Worm (Caenorhabditis elegans): Measurements from ENCODE around the gene C17A2.2.

Gene C17A2.2

DNA sequence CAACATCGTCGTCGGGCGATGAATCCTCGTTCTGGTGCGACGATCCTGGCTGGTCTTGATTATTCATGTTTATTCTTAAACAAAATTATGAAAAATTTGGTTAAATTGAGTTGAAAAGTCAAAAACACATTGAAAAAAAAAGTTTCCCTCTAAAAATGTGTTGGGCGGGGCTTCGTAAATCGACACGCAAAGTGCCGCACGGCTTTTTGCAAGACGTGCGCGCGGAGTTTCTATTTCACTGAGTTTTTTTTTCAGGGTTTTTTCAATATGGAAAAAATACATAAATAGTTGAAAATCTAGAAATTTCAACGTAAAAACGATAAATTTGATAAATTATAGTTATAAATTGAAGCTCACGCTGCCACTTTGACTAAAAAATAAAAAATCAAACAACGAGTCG lies 38.0 kb upstream of the C17A2.2 start, which contains the start of gene F54D10.5 (continued):
- TF ChIP-seq F55B11.4 (tag; optimal IDR thresholded peaks at IDR 0.05; ENCODE audit: borderline replicate concordance, insufficient read depth) (no peak), mcd-1 (GFP tag; IDR thresholded peaks at IDR 0.05) (peak; percentile 73), efl-1 (GFP tag; optimal IDR thresholded peaks at IDR 0.05) (peak; percentile 43), F33H1.4 (GFP tag; IDR thresholded peaks at IDR 0.05) (peak; percentile 22; the same call in 1 of the 2 replicates), let-607 (tag; optimal IDR thresholded peaks at IDR 0.05) (peak in 1 of 2 experiments; percentile 11), snpc-3.4 (tag; optimal IDR thresholded peaks at IDR 0.05) (peak; percentile 25), tbp1 (GFP tag; optimal IDR thresholded peaks at IDR 0.05) (peak; percentile 14), madf-8 (GFP tag; conservative IDR thresholded peaks at IDR 0.05) (no peak), D2030.7 (GFP tag; IDR thresholded peaks at IDR 0.05) (0 out of 2 replicates have a peak, but pooled peaks have one; percentile 33), Y53G8AR.9 (GFP tag; conservative IDR thresholded peaks at IDR 0.05) (0 out of 2 replicates have a peak, but pooled peaks have one; percentile 14), hmg-1.2 (GFP tag; IDR thresholded peaks at IDR 0.05) (peak; percentile 30; the same call in 1 of the 2 replicates), dpl-1 (GFP tag; optimal IDR thresholded peaks at IDR 0.05) (peak; percentile 71), cebp-1 (GFP tag; IDR thresholded peaks at IDR 0.05) (no peak), cebp-1 (tag; optimal IDR thresholded peaks at IDR 0.05) (peak; percentile 53), lin-54 (GFP tag; optimal IDR thresholded peaks at IDR 0.05) (peak; percentile 68)

DNA sequence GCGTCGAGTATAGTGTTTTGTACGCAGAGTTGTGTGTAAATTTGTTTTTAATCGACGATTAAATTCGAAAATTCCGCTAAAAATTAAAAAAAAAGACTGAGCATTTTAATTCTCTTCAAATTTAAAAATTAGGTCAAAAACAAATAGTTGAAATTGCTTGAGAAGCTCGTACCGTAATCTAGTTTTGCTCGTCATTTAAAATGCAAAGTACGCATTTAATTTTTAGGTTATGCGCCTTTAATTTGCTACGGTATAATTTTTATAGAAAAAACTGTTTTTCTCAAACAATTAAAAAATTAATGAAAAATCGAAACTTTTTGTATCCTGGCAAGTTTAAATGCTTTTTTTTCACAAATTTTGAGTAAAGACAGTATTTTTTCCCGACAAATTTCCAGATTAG lies 37.5 kb upstream of the C17A2.2 start:
- TF ChIP-seq sptf-2 (GFP tag; optimal IDR thresholded peaks at IDR 0.05): no peak
- TF ChIP-seq ZK185.1 (tag; optimal IDR thresholded peaks at IDR 0.05; ENCODE audit: poor library complexity, severe bottlenecking): no peak
- no peak for TF ChIP-seq bed-1 (GFP tag; IDR thresholded peaks at IDR 0.05)
- no peak for TF ChIP-seq lin-26 (GFP tag; IDR thresholded peaks at IDR 0.05)
- no peak for TF ChIP-seq tbx-9 (tag; optimal IDR thresholded peaks at IDR 0.05; ENCODE audit: borderline replicate concordance)
- TF ChIP-seq ztf-26 (tag; optimal IDR thresholded peaks at IDR 0.05): no peak
- TF ChIP-seq him-1 (tag; optimal IDR thresholded peaks at IDR 0.05): peak; percentile 33
- TF ChIP-seq egrh-3 (GFP tag; IDR thresholded peaks at IDR 0.05): no peak
- TF ChIP-seq egl-18 (GFP tag; IDR thresholded peaks at IDR 0.05): no peak
- peak; percentile 79 for TF ChIP-seq madf-8 (GFP tag; conservative IDR thresholded peaks at IDR 0.05)
- TF ChIP-seq snpc-1.3 (tag; optimal IDR thresholded peaks at IDR 0.05; ENCODE audit: insufficient read depth): peak; percentile 12
- TF ChIP-seq fkh-3 (tag; optimal IDR thresholded peaks at IDR 0.05): no peak
- TF ChIP-seq xnd-1 (tag; optimal IDR thresholded peaks at IDR 0.05): peak; percentile 98
- TF ChIP-seq ceh-58 (GFP tag; IDR thresholded peaks at IDR 0.05): no peak
- TF ChIP-seq madf-6 (GFP tag; IDR thresholded peaks at IDR 0.05): peak; percentile 93
- TF ChIP-seq K12H6.12 (tag; optimal IDR thresholded peaks at IDR 0.05): no peak
- peak; percentile 95 for TF ChIP-seq lsl-1 (GFP tag; optimal IDR thresholded peaks at IDR 0.05)
- peak; percentile 52 for TF ChIP-seq F33H1.4 (GFP tag; IDR thresholded peaks at IDR 0.05)
- TF ChIP-seq T26A5.8 (tag; optimal IDR thresholded peaks at IDR 0.05): no peak
- TF ChIP-seq F57C9.4 (tag; optimal IDR thresholded peaks at IDR 0.05): no peak
- no peak for TF ChIP-seq hsf-1 (GFP tag; IDR thresholded peaks at IDR 0.05)
- TF ChIP-seq hmg-20 (GFP tag; IDR thresholded peaks at IDR 0.05): no peak
- TF ChIP-seq unc-130 (GFP tag; optimal IDR thresholded peaks at IDR 0.05): no peak
- peak; percentile 32; the same call in 1 of the 2 replicates for TF ChIP-seq D2030.7 (GFP tag; IDR thresholded peaks at IDR 0.05)
- no peak for TF ChIP-seq rec-8 (tag; optimal IDR thresholded peaks at IDR 0.05)
- no peak for TF ChIP-seq dpff-1 (tag; optimal IDR thresholded peaks at IDR 0.05)
- TF ChIP-seq ceh-91 (GFP tag; IDR thresholded peaks at IDR 0.05): peak; percentile 61; the same call in 1 of the 2 replicates
- no peak for TF ChIP-seq ztf-25 (GFP tag; IDR thresholded peaks at IDR 0.05)
- TF ChIP-seq B0336.3 (GFP tag; IDR thresholded peaks at IDR 0.05): no peak
- no peak for TF ChIP-seq F52B5.7 (tag; optimal IDR thresholded peaks at IDR 0.05)
- no peak for TF ChIP-seq tbp1 (GFP tag; optimal IDR thresholded peaks at IDR 0.05)
- no peak for TF ChIP-seq ceh-79 (tag; optimal IDR thresholded peaks at IDR 0.05)
- TF ChIP-seq Y79H2A.3 (GFP tag; conservative IDR thresholded peaks at IDR 0.05): no peak

All from whole organism, young adult.